Fruit fly (Drosophila melanogaster) whole organism, embryonic: Measurements from ENCODE around the gene fred.

Experiments
- CG11247 ChIP-seq: fragments of 200-800 bp; sonication (Bioruptor generic); IDR thresholded peaks from 2 replicates; pipeline ENCODE4 v1.3.6; 2022; ENCODE audit warnings: missing biosample characterization, missing genetic modification characterization
- CG11560 ChIP-seq: fragments of 200-800 bp; sonication (Bioruptor generic); IDR thresholded peaks from 3 replicates; pipeline ENCODE4 v1.3.6; 2022; ENCODE audit warnings: missing biosample characterization, missing genetic modification characterization
- CG12071 ChIP-seq: fragments of 200-800 bp; sonication (Bioruptor generic); optimal IDR thresholded peaks from 3 replicates; lab custom pipeline; 2018; ENCODE audit warnings: missing biosample characterization, mild to moderate bottlenecking, missing genetic modification characterization
- CG12942 ChIP-seq: fragments of 200-800 bp; sonication (Bioruptor generic); optimal IDR thresholded peaks from 3 replicates; lab custom pipeline; 2016; ENCODE audit warnings: missing biosample characterization, missing genetic modification characterization
- CG13894 ChIP-seq: fragments of 200-800 bp; sonication (Bioruptor generic); optimal IDR thresholded peaks from 3 replicates; lab custom pipeline; 2018; ENCODE audit warnings: missing biosample characterization, mild to moderate bottlenecking, missing genetic modification characterization, moderate library complexity
- CG15011 ChIP-seq: fragments of 200-800 bp; sonication (Bioruptor generic); optimal IDR thresholded peaks from 3 replicates; lab custom pipeline; 2018; ENCODE audit warnings: missing biosample characterization, mild to moderate bottlenecking, missing genetic modification characterization
- CG1602 ChIP-seq: fragments of 200-800 bp; sonication (Bioruptor generic); optimal IDR thresholded peaks from 3 replicates; lab custom pipeline; 2016; ENCODE audit warnings: missing biosample characterization, missing genetic modification characterization
- CG17612 ChIP-seq: fragments of 200-800 bp; sonication (Bioruptor generic); IDR thresholded peaks from 2 replicates; pipeline ENCODE4 v1.3.6; 2022; ENCODE audit warnings: missing biosample characterization, missing genetic modification characterization
- CG18011 ChIP-seq: fragments of 200-800 bp; sonication (Bioruptor generic); optimal IDR thresholded peaks from 2 replicates; lab custom pipeline; 2017; ENCODE audit warnings: missing biosample characterization, missing genetic modification characterization, mild to moderate bottlenecking, moderate library complexity, missing genotype
- CG30431 ChIP-seq: fragments of 200-800 bp; sonication (Bioruptor generic); optimal IDR thresholded peaks from 2 replicates; lab custom pipeline; 2017; ENCODE audit warnings: missing biosample characterization, missing genetic modification characterization
- CG31365 ChIP-seq: fragments of 200-800 bp; sonication (Bioruptor generic); optimal IDR thresholded peaks from 2 replicates; lab custom pipeline; 2018; ENCODE audit warnings: missing biosample characterization, mild to moderate bottlenecking, missing genetic modification characterization
- CG32532 ChIP-seq: fragments of 200-800 bp; sonication (Bioruptor generic); IDR thresholded peaks from 2 replicates; pipeline ENCODE4 v1.3.6; 2022; ENCODE audit warnings: missing biosample characterization, missing genetic modification characterization
- CG34376 ChIP-seq: fragments of 200-800 bp; sonication (Bioruptor generic); optimal IDR thresholded peaks from 2 replicates; lab custom pipeline; 2018; ENCODE audit warnings: missing biosample characterization, mild to moderate bottlenecking, missing genetic modification characterization
- CG4404 ChIP-seq: fragments of 200-800 bp; sonication (Bioruptor generic); IDR thresholded peaks from 2 replicates; pipeline ENCODE4 v1.3.6; 2022; ENCODE audit warnings: missing biosample characterization, missing genetic modification characterization
- CG5953 ChIP-seq: fragments of 200-800 bp; sonication (Bioruptor generic); IDR thresholded peaks from 2 replicates; pipeline ENCODE4 v1.3.6; 2022; ENCODE audit warnings: missing biosample characterization, missing genetic modification characterization
- CG6854 ChIP-seq: fragments of 200-800 bp; sonication (Bioruptor generic); optimal IDR thresholded peaks from 3 replicates; lab custom pipeline; 2017; ENCODE audit warnings: missing biosample characterization, mild to moderate bottlenecking, missing genetic modification characterization
- CG7928 ChIP-seq: fragments of 200-800 bp; sonication (Bioruptor generic); optimal IDR thresholded peaks from 2 replicates; lab custom pipeline; 2017; ENCODE audit warnings: missing biosample characterization, mild to moderate bottlenecking, missing genetic modification characterization
- CG8359 ChIP-seq: fragments of 200-800 bp; sonication (Bioruptor generic); optimal IDR thresholded peaks from 2 replicates; lab custom pipeline; 2017; ENCODE audit warnings: missing biosample characterization, mild to moderate bottlenecking, missing genetic modification characterization, borderline replicate concordance
- CG9437 ChIP-seq: fragments of 200-800 bp; sonication (Bioruptor generic); optimal IDR thresholded peaks from 2 replicates; lab custom pipeline; 2018; ENCODE audit warnings: missing biosample characterization, mild to moderate bottlenecking, missing genetic modification characterization
- Camta ChIP-seq: fragments of 200-800 bp; sonication (Bioruptor generic); optimal IDR thresholded peaks from 2 replicates; lab custom pipeline; 2016; ENCODE audit warnings: missing biosample characterization, missing genetic modification characterization
- Dip2 ChIP-seq: fragments of 200-800 bp; sonication (Bioruptor generic); IDR thresholded peaks from 2 replicates; pipeline ENCODE4 v1.3.6; 2022; ENCODE audit warnings: missing biosample characterization, missing genetic modification characterization
- Gug ChIP-seq: fragments of 200-800 bp; sonication (Bioruptor generic); IDR thresholded peaks from 4 replicates; pipeline ENCODE4 v1.3.6; 2022; ENCODE audit warnings: missing biosample characterization, missing genetic modification characterization
- H2.0 ChIP-seq: fragments of 200-800 bp; sonication (Bioruptor generic); IDR thresholded peaks from 2 replicates; pipeline ENCODE4 v1.3.6; 2022; ENCODE audit warnings: missing biosample characterization, missing genetic modification characterization
- HLH54F ChIP-seq: fragments of 200-800 bp; sonication (Bioruptor generic); optimal IDR thresholded peaks from 3 replicates; lab custom pipeline; 2016; ENCODE audit warnings: missing biosample characterization, missing genetic modification characterization
- Hand ChIP-seq: fragments of 200-800 bp; sonication (Bioruptor generic); optimal IDR thresholded peaks from 2 replicates; lab custom pipeline; 2017; ENCODE audit warnings: mild to moderate bottlenecking, missing biosample characterization, missing genetic modification reagents, missing genetic modification characterization
- Jarid2 ChIP-seq: fragments of 200-800 bp; sonication (Bioruptor generic); optimal IDR thresholded peaks from 3 replicates; lab custom pipeline; 2017; ENCODE audit warnings: mild to moderate bottlenecking, missing biosample characterization, missing genetic modification reagents, missing genetic modification characterization
- Kr ChIP-seq: fragments of 200-800 bp; sonication (Bioruptor generic); optimal IDR thresholded peaks from 2 replicates; lab custom pipeline; 2017; ENCODE audit warnings: missing biosample characterization, mild to moderate bottlenecking, missing genetic modification characterization
- Lhr ChIP-seq: fragments of 200-800 bp; sonication (Bioruptor generic); optimal IDR thresholded peaks from 3 replicates; lab custom pipeline; 2017; ENCODE audit warnings: mild to moderate bottlenecking, missing biosample characterization, missing genetic modification reagents, missing genetic modification characterization
- Lim3 ChIP-seq: fragments of 200-800 bp; sonication (Bioruptor generic); IDR thresholded peaks from 2 replicates; pipeline ENCODE4 v1.3.6; 2022; ENCODE audit warnings: missing biosample characterization, missing genetic modification characterization
- MBD-R2 ChIP-seq: fragments of 200-800 bp; sonication (Bioruptor generic); IDR thresholded peaks from 2 replicates; pipeline ENCODE4 v1.3.6; 2022; ENCODE audit warnings: missing biosample characterization, missing genetic modification characterization
- NfI ChIP-seq: fragments of 200-800 bp; sonication (Bioruptor generic); optimal IDR thresholded peaks from 3 replicates; lab custom pipeline; 2018; ENCODE audit warnings: missing biosample characterization, mild to moderate bottlenecking, missing genetic modification characterization, moderate library complexity
- Scr ChIP-seq: fragments of 200-800 bp; sonication (Bioruptor generic); IDR thresholded peaks from 2 replicates; pipeline ENCODE4 v1.3.6; 2022; ENCODE audit warnings: missing biosample characterization, missing genetic modification characterization; ENCODE audit not compliant: partially characterized antibody
- btn ChIP-seq: fragments of 200-800 bp; sonication (Bioruptor generic); optimal IDR thresholded peaks from 2 replicates; lab custom pipeline; 2016; ENCODE audit warnings: missing biosample characterization, missing genetic modification characterization
- ci ChIP-seq: fragments of 200-800 bp; sonication (Bioruptor generic); IDR thresholded peaks from 3 replicates; pipeline ENCODE4 v1.3.6; 2022; ENCODE audit warnings: missing biosample characterization, missing genetic modification characterization
- crp ChIP-seq, 2 experiments: fragments of 200-800 bp; sonication (Bioruptor generic); optimal IDR thresholded peaks; 2 replicates in 1 of 2; 3 replicates in 1 of 2; lab custom pipeline; 2017; ENCODE audit warnings: missing biosample characterization in 2 of 2, missing genetic modification characterization in 2 of 2, mild to moderate bottlenecking in 1 of 2, moderate library complexity in 1 of 2
- dimm ChIP-seq: fragments of 200-800 bp; sonication (Bioruptor generic); IDR thresholded peaks from 2 replicates; pipeline ENCODE4 v1.3.6; 2022; ENCODE audit warnings: missing biosample characterization, missing genetic modification characterization
- dmrt99B ChIP-seq: fragments of 200-800 bp; sonication (Bioruptor generic); optimal IDR thresholded peaks from 2 replicates; lab custom pipeline; 2018; ENCODE audit warnings: missing biosample characterization, mild to moderate bottlenecking, missing genetic modification characterization, moderate library complexity
- gcm ChIP-seq: fragments of 200-800 bp; sonication (Bioruptor generic); optimal IDR thresholded peaks from 2 replicates; lab custom pipeline; 2019; ENCODE audit warnings: missing biosample characterization, mild to moderate bottlenecking, missing genetic modification characterization, moderate library complexity
- ind ChIP-seq: fragments of 200-800 bp; sonication (Bioruptor generic); optimal IDR thresholded peaks from 3 replicates; lab custom pipeline; 2016; ENCODE audit warnings: missing biosample characterization, missing genetic modification characterization
- insv ChIP-seq, 2 experiments: fragments of 200-800 bp; sonication (Bioruptor generic); optimal IDR thresholded peaks; 3 replicates each; lab custom pipeline; 2016 to 2018; ENCODE audit warnings: missing biosample characterization in 2 of 2, missing genetic modification characterization in 2 of 2
- ken ChIP-seq: fragments of 200-800 bp; sonication (Bioruptor generic); IDR thresholded peaks from 3 replicates; pipeline ENCODE4 v1.3.6; 2022; ENCODE audit warnings: missing biosample characterization, missing genetic modification characterization
- mld ChIP-seq: fragments of 200-800 bp; sonication (Bioruptor generic); IDR thresholded peaks from 3 replicates; pipeline ENCODE4 v1.3.6; 2022; ENCODE audit warnings: missing biosample characterization, missing genetic modification characterization; ENCODE audit not compliant: partially characterized antibody
- nmo ChIP-seq: fragments of 200-800 bp; sonication (Bioruptor generic); optimal IDR thresholded peaks from 2 replicates; lab custom pipeline; 2018; ENCODE audit warnings: missing biosample characterization, mild to moderate bottlenecking, missing genetic modification characterization, moderate library complexity
- odd ChIP-seq: fragments of 200-800 bp; sonication (Bioruptor generic); optimal IDR thresholded peaks from 2 replicates; lab custom pipeline; 2017; ENCODE audit warnings: missing biosample characterization, mild to moderate bottlenecking, missing genetic modification characterization
- row ChIP-seq: fragments of 200-800 bp; sonication (Bioruptor generic); IDR thresholded peaks from 3 replicates; pipeline ENCODE4 v1.3.6; 2022; ENCODE audit warnings: missing biosample characterization, missing genetic modification characterization
- seq ChIP-seq: fragments of 200-800 bp; sonication (Bioruptor generic); IDR thresholded peaks from 2 replicates; pipeline ENCODE4 v1.3.6; 2022; ENCODE audit warnings: missing biosample characterization, missing genetic modification characterization
- sqz ChIP-seq: fragments of 200-800 bp; sonication (Bioruptor generic); optimal IDR thresholded peaks from 3 replicates; lab custom pipeline; 2018; ENCODE audit warnings: missing biosample characterization, mild to moderate bottlenecking, missing genetic modification characterization
- stwl ChIP-seq: fragments of 200-800 bp; sonication (Bioruptor generic); optimal IDR thresholded peaks from 3 replicates; lab custom pipeline; 2018; ENCODE audit warnings: missing biosample characterization, mild to moderate bottlenecking, missing genetic modification characterization, moderate library complexity
- tin ChIP-seq: fragments of 200-800 bp; sonication (Bioruptor generic); optimal IDR thresholded peaks from 3 replicates; lab custom pipeline; 2016; ENCODE audit warnings: missing biosample characterization, missing genetic modification characterization
- vnd ChIP-seq: fragments of 200-800 bp; sonication (Bioruptor generic); IDR thresholded peaks from 3 replicates; pipeline ENCODE4 v1.3.6; 2022; ENCODE audit warnings: missing biosample characterization, missing genetic modification characterization; ENCODE audit not compliant: partially characterized antibody
- wdn ChIP-seq: fragments of 200-800 bp; sonication (Bioruptor generic); IDR thresholded peaks from 2 replicates; pipeline ENCODE4 v1.3.6; 2022; ENCODE audit warnings: missing biosample characterization, missing genetic modification characterization

Gene fred

dm6 chr2L:3896834-3897143 is 94.7 kb downstream of the fred start (continued):
- TF ChIP-seq CG11247 (GFP tag; lab: Robert Waterston, UW) (0 out of 2 replicates have a peak, but pooled peaks have one; percentile 48), Hand (GFP tag; lab: Kevin White, UChicago) (peak; percentile 43), insv (GFP tag; optimal IDR thresholded peaks at IDR 0.05; lab: Kevin White, UChicago) (no peak), CG15011 (GFP tag; lab: Kevin White, UChicago) (peak; percentile 38), CG32532 (GFP tag; lab: Robert Waterston, UW) (peak; percentile 87), crp (GFP tag; optimal IDR thresholded peaks at IDR 0.05; lab: Kevin White, UChicago) (no peak), CG17612 (GFP tag; lab: Robert Waterston, UW) (no peak), CG8359 (GFP tag; lab: Kevin White, UChicago) (peak; percentile 43), Gug (GFP tag; lab: Robert Waterston, UW) (peak; percentile 46; the same call in 2 of the 4 replicates), CG5953 (GFP tag; lab: Robert Waterston, UW) (0 out of 2 replicates have a peak, but pooled peaks have one; percentile 45), CG1602 (GFP tag; lab: Kevin White, UChicago) (peak; percentile 63), HLH54F (GFP tag; lab: Kevin White, UChicago) (peak; percentile 21), MBD-R2 (GFP tag; lab: Robert Waterston, UW) (peak; percentile 43; the same call in 1 of the 2 replicates), nmo (GFP tag; lab: Kevin White, UChicago) (peak; percentile 68), dimm (GFP tag; lab: Robert Waterston, UW) (0 out of 2 replicates have a peak, but pooled peaks have one; percentile 7), CG6854 (GFP tag; lab: Kevin White, UChicago) (peak; percentile 16), NfI (GFP tag; lab: Kevin White, UChicago) (peak; percentile 52), CG34376 (GFP tag; lab: Kevin White, UChicago) (no peak), mld (no peak), tin (GFP tag; lab: Kevin White, UChicago) (peak; percentile 53), dmrt99B (tag; lab: Kevin White, UChicago) (peak; percentile 73), CG11560 (tag; lab: Robert Waterston, UW) (peak; percentile 60; the same call in 2 of the 3 replicates), CG13894 (no peak), CG9437 (peak; percentile 14), CG18011 (GFP tag; lab: Kevin White, UChicago) (peak; percentile 37), btn (GFP tag; lab: Kevin White, UChicago) (no peak), vnd (GFP tag; lab: Robert Waterston, UW) (no peak), CG31365 (no peak), CG4404 (GFP tag; lab: Robert Waterston, UW) (peak; percentile 45), Lim3 (GFP tag; lab: Robert Waterston, UW) (peak; percentile 41; the same call in 1 of the 2 replicates), Scr (GFP tag; lab: Robert Waterston, UW) (no peak), Jarid2 (no peak), H2.0 (GFP tag; lab: Robert Waterston, UW) (peak; percentile 69), CG30431 (peak; percentile 22), odd (GFP tag; lab: Kevin White, UChicago) (peak; percentile 41), stwl (no peak), CG12071 (GFP tag; lab: Kevin White, UChicago) (peak; percentile 40), CG7928 (peak; percentile 20), Dip2 (GFP tag; lab: Robert Waterston, UW) (no peak), wdn (GFP tag; lab: Robert Waterston, UW) (peak; percentile 65), ci (GFP tag; lab: Robert Waterston, UW) (no peak; the same call in 1 of the 3 replicates), row (GFP tag; lab: Robert Waterston, UW) (peak; percentile 81), CG12942 (peak; percentile 40), sqz (GFP tag; lab: Kevin White, UChicago) (no peak), Camta (peak; percentile 36), ind (GFP tag; lab: Kevin White, UChicago) (peak; percentile 71), Kr (GFP tag; lab: Kevin White, UChicago) (no peak), gcm (GFP tag; lab: Kevin White, UChicago) (no peak), Lhr (GFP tag; lab: Kevin White, UChicago) (no peak), seq (GFP tag; lab: Robert Waterston, UW) (peak; percentile 74), ken (GFP tag; lab: Robert Waterston, UW) (0 out of 3 replicates have a peak, but pooled peaks have one; percentile 34)
